Worm (Caenorhabditis elegans) whole organism, L1 larva: ENCODE data around the gene C24H11.1.

ENCODE experiments used
- C04F5.9 ChIP-seq: sonication (generic microtip); optimal IDR thresholded peaks from 2 replicates; lab custom pipeline; 2016; ENCODE audit warnings: missing genetic modification characterization, missing compliant biosample characterization
- C16A3.4 ChIP-seq: fragments of 150-350 bp; optimal IDR thresholded peaks from 2 replicates; lab custom pipeline; 2014; ENCODE audit warnings: missing biosample characterization, missing genetic modification characterization
- F16B12.6 ChIP-seq: fragments of 150-350 bp; optimal IDR thresholded peaks from 2 replicates; lab custom pipeline; 2014; ENCODE audit warnings: missing biosample characterization, missing genetic modification characterization
- Y116A8C.19 ChIP-seq: sonication (generic microtip); optimal IDR thresholded peaks from 2 replicates; lab custom pipeline; 2016; ENCODE audit warnings: missing compliant biosample characterization, missing genetic modification characterization, borderline replicate concordance
- aha-1 ChIP-seq: fragments of 150-350 bp; optimal IDR thresholded peaks from 2 replicates; lab custom pipeline; 2014; ENCODE audit warnings: missing biosample characterization, missing genetic modification characterization
- alr-1 ChIP-seq: fragments of 200-800 bp; sonication (Bioruptor generic); optimal IDR thresholded peaks from 2 replicates; lab custom pipeline; 2018; ENCODE audit warnings: borderline replicate concordance, mild to moderate bottlenecking, missing genetic modification characterization, missing compliant biosample characterization
- blmp-1 ChIP-seq: fragments of 150-350 bp; optimal IDR thresholded peaks from 2 replicates; lab custom pipeline; 2014; ENCODE audit warnings: missing biosample characterization, missing genetic modification characterization
- ceh-82 ChIP-seq, 3 experiments: fragments of 150-350 bp in 1 of 3; sonication (generic microtip) in 2 of 3; optimal IDR thresholded peaks; 2 replicates each; lab custom pipeline; 2014 to 2017; ENCODE audit warnings: missing biosample characterization in 3 of 3, missing genetic modification characterization in 3 of 3
- ceh-88 ChIP-seq: fragments of 200-800 bp; sonication (Bioruptor generic); IDR thresholded peaks from 2 replicates; pipeline ENCODE4 v1.3.6; 2022; ENCODE audit warnings: missing genetic modification characterization, missing compliant biosample characterization
- dpl-1 ChIP-seq, 3 experiments: fragments of 150-350 bp in 2 of 3; sonication (generic microtip) in 1 of 3; optimal IDR thresholded peaks; 2 replicates each; lab custom pipeline; 2014 to 2017; ENCODE audit warnings: missing biosample characterization in 3 of 3, missing genetic modification characterization in 3 of 3, missing genetic modification reagents in 3 of 3
- dsc-1 ChIP-seq: sonication (generic microtip); optimal IDR thresholded peaks from 2 replicates; lab custom pipeline; 2016; ENCODE audit warnings: mild to moderate bottlenecking, missing genetic modification characterization, missing compliant biosample characterization
- efl-1 ChIP-seq, 4 experiments: fragments of 150-350 bp; optimal IDR thresholded peaks in 3 of 4; peaks in 1 of 4; 1 replicate in 1 of 4; 2 replicates in 3 of 4; lab custom pipeline; 2014; ENCODE audit warnings: missing biosample characterization in 2 of 4, missing genetic modification characterization in 2 of 4, missing genetic modification reagents in 2 of 4
- elt-3 ChIP-seq, 6 experiments: fragments of 150-350 bp in 1 of 6; sonication (generic microtip); optimal IDR thresholded peaks; 2 replicates each; lab custom pipeline; 2017 to 2018; ENCODE audit warnings: missing biosample characterization in 6 of 6, missing genetic modification characterization in 6 of 6, inconsistent platforms in 1 of 6
- ets-5 ChIP-seq: fragments of 200-800 bp; sonication (Bioruptor generic); IDR thresholded peaks from 2 replicates; pipeline ENCODE4 v1.3.6; 2022; ENCODE audit warnings: missing genetic modification characterization, missing compliant biosample characterization
- fkh-4 ChIP-seq: sonication (generic microtip); optimal IDR thresholded peaks from 2 replicates; lab custom pipeline; 2016; ENCODE audit warnings: missing compliant biosample characterization, missing genetic modification characterization, borderline replicate concordance
- fkh-8 ChIP-seq: sonication (generic microtip); optimal IDR thresholded peaks from 2 replicates; lab custom pipeline; 2016; ENCODE audit warnings: mild to moderate bottlenecking, missing genetic modification characterization, missing compliant biosample characterization
- fos-1 ChIP-seq: fragments of 150-350 bp; optimal IDR thresholded peaks from 2 replicates; lab custom pipeline; 2014; ENCODE audit warnings: missing biosample characterization, missing genetic modification characterization
- hlh-4 ChIP-seq: sonication (generic microtip); optimal IDR thresholded peaks from 2 replicates; lab custom pipeline; 2016; ENCODE audit warnings: mild to moderate bottlenecking, missing genetic modification characterization, missing compliant biosample characterization
- isw-1 ChIP-seq: fragments of 200-800 bp; sonication (Bioruptor generic); IDR thresholded peaks from 2 replicates; pipeline ENCODE4 v1.3.6; 2022; ENCODE audit warnings: missing genetic modification characterization, missing compliant biosample characterization
- jun-1 ChIP-seq: fragments of 150-350 bp; optimal IDR thresholded peaks from 2 replicates; lab custom pipeline; 2014; ENCODE audit warnings: missing biosample characterization, missing genetic modification reagents, missing genetic modification characterization
- lin-13 ChIP-seq: fragments of 150-350 bp; optimal IDR thresholded peaks from 2 replicates; lab custom pipeline; 2014; ENCODE audit warnings: missing biosample characterization, missing genetic modification reagents, missing genetic modification characterization
- lin-15B ChIP-seq: fragments of 150-350 bp; sonication (generic microtip); optimal IDR thresholded peaks from 3 replicates; lab custom pipeline; 2014; ENCODE audit warnings: missing biosample characterization, missing genetic modification characterization
- lin-35 ChIP-seq, 2 experiments: fragments of 150-350 bp; optimal IDR thresholded peaks; 2 replicates each; lab custom pipeline; 2014; ENCODE audit warnings: missing biosample characterization in 2 of 2, missing genetic modification characterization in 2 of 2, missing genetic modification reagents in 2 of 2
- lir-3 ChIP-seq: sonication (generic microtip); optimal IDR thresholded peaks from 2 replicates; lab custom pipeline; 2016; ENCODE audit warnings: mild to moderate bottlenecking, missing genetic modification characterization, moderate library complexity, missing compliant biosample characterization; ENCODE audit not compliant: poor library complexity
- mdl-1 ChIP-seq, 2 experiments: fragments of 150-350 bp; optimal IDR thresholded peaks; 2 replicates each; lab custom pipeline; 2014 to 2017; ENCODE audit warnings: missing biosample characterization in 2 of 2, missing genetic modification characterization in 2 of 2, inconsistent platforms in 1 of 2
- mef-2 ChIP-seq: fragments of 150-350 bp; optimal IDR thresholded peaks from 2 replicates; lab custom pipeline; 2014; ENCODE audit warnings: missing biosample characterization, missing genetic modification characterization
- mep-1 ChIP-seq: fragments of 150-350 bp; optimal IDR thresholded peaks from 2 replicates; lab custom pipeline; 2014; ENCODE audit warnings: missing biosample characterization, missing genetic modification characterization
- nhr-20 ChIP-seq: sonication (generic microtip); optimal IDR thresholded peaks from 2 replicates; lab custom pipeline; 2016; ENCODE audit warnings: mild to moderate bottlenecking, missing genetic modification characterization, missing compliant biosample characterization
- nhr-237 ChIP-seq: fragments of 150-350 bp; optimal IDR thresholded peaks from 2 replicates; lab custom pipeline; 2014; ENCODE audit warnings: missing biosample characterization, missing genetic modification characterization
- nhr-47 ChIP-seq: sonication (generic microtip); optimal IDR thresholded peaks from 2 replicates; lab custom pipeline; 2016; ENCODE audit warnings: mild to moderate bottlenecking, missing genetic modification characterization, moderate library complexity, missing compliant biosample characterization
- nhr-71 ChIP-seq: sonication (generic microtip); optimal IDR thresholded peaks from 2 replicates; lab custom pipeline; 2016; ENCODE audit warnings: mild to moderate bottlenecking, missing genetic modification characterization, moderate library complexity, missing compliant biosample characterization
- nhr-76 ChIP-seq: sonication (generic microtip); optimal IDR thresholded peaks from 2 replicates; lab custom pipeline; 2017; ENCODE audit warnings: missing biosample characterization, missing genetic modification characterization
- nhr-77 ChIP-seq: fragments of 150-350 bp; optimal IDR thresholded peaks from 2 replicates; lab custom pipeline; 2014; ENCODE audit warnings: missing biosample characterization, missing genetic modification characterization
- nhr-84 ChIP-seq: sonication (generic microtip); optimal IDR thresholded peaks from 2 replicates; lab custom pipeline; 2017; ENCODE audit warnings: missing biosample characterization, missing genetic modification characterization
- nhr-90 ChIP-seq: sonication (generic microtip); optimal IDR thresholded peaks from 2 replicates; lab custom pipeline; 2016; ENCODE audit warnings: mild to moderate bottlenecking, missing genetic modification characterization, missing compliant biosample characterization; ENCODE audit not compliant: poor library complexity
- pax-3 ChIP-seq: fragments of 200-800 bp; sonication (Bioruptor generic); optimal IDR thresholded peaks from 2 replicates; lab custom pipeline; 2018; ENCODE audit warnings: mild to moderate bottlenecking, missing genetic modification characterization, moderate library complexity, missing compliant biosample characterization
- rnt-1 ChIP-seq: sonication (generic microtip); optimal IDR thresholded peaks from 2 replicates; lab custom pipeline; 2016; ENCODE audit warnings: mild to moderate bottlenecking, missing genetic modification characterization, moderate library complexity, missing compliant biosample characterization
- skn-1 ChIP-seq: fragments of 150-350 bp; optimal IDR thresholded peaks from 2 replicates; lab custom pipeline; 2014; ENCODE audit warnings: missing biosample characterization, missing genetic modification characterization
- snpc-4 ChIP-seq: fragments of 150-350 bp; optimal IDR thresholded peaks from 2 replicates; lab custom pipeline; 2014; ENCODE audit warnings: missing biosample characterization, missing genetic modification characterization
- snu-23 ChIP-seq: sonication (generic microtip); optimal IDR thresholded peaks from 2 replicates; lab custom pipeline; 2016; ENCODE audit warnings: missing genetic modification characterization, missing compliant biosample characterization
- sox-4 ChIP-seq: sonication (generic microtip); optimal IDR thresholded peaks from 2 replicates; lab custom pipeline; 2016; ENCODE audit warnings: missing genetic modification characterization, missing compliant biosample characterization
- sup-37 ChIP-seq: fragments of 200-800 bp; sonication (Bioruptor generic); optimal IDR thresholded peaks from 2 replicates; lab custom pipeline; 2018; ENCODE audit warnings: mild to moderate bottlenecking, missing genetic modification characterization, missing compliant biosample characterization
- swsn-7 ChIP-seq: sonication (generic microtip); optimal IDR thresholded peaks from 2 replicates; lab custom pipeline; 2016; ENCODE audit warnings: missing genetic modification characterization, missing compliant biosample characterization
- tbx-2 ChIP-seq: sonication (generic microtip); optimal IDR thresholded peaks from 2 replicates; lab custom pipeline; 2016; ENCODE audit warnings: missing genetic modification characterization, missing compliant biosample characterization
- tlp-1 ChIP-seq: fragments of 150-350 bp; optimal IDR thresholded peaks from 2 replicates; lab custom pipeline; 2014; ENCODE audit warnings: missing biosample characterization, missing genetic modification characterization
- unc-130 ChIP-seq: fragments of 150-350 bp; optimal IDR thresholded peaks from 2 replicates; lab custom pipeline; 2017; ENCODE audit warnings: missing biosample characterization, missing genetic modification characterization, inconsistent platforms
- unc-30 ChIP-seq: sonication (generic microtip); optimal IDR thresholded peaks from 2 replicates; lab custom pipeline; 2017; ENCODE audit warnings: missing biosample characterization, missing genetic modification characterization
- unc-86 ChIP-seq: sonication (generic microtip); optimal IDR thresholded peaks from 2 replicates; lab custom pipeline; 2016; ENCODE audit warnings: missing genetic modification characterization, missing compliant biosample characterization
- vab-15 ChIP-seq: sonication (generic microtip); optimal IDR thresholded peaks from 2 replicates; lab custom pipeline; 2017; ENCODE audit warnings: missing genotype, mild to moderate bottlenecking, missing genetic modification characterization, missing compliant biosample characterization
- xbp-1 ChIP-seq: sonication (generic microtip); optimal IDR thresholded peaks from 2 replicates; lab custom pipeline; 2016; ENCODE audit warnings: missing genetic modification characterization, missing compliant biosample characterization
- ztf-4 ChIP-seq: fragments of 150-350 bp; optimal IDR thresholded peaks from 2 replicates; lab custom pipeline; 2014; ENCODE audit warnings: missing biosample characterization, missing genetic modification characterization

The C24H11.1 gene

DNA sequence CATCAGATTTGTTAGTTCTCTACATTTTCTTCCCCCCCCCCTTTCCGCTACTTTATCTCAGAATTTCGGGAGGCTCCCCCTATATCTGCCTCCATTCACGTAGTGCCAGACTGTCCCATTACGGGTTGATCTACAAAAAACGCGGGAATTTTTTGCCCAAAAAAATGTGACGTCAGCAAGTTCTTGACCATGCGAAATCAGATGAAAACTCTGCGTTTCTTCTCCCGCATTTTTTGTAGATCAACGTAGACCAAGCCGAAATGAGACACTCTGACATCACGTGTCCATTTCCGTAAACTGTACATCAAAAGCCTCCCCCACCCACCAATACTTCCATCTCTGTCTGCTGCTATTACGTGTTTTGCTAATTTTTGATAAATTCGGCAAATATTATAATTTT lies 37.1 kb downstream of the C24H11.1 start:
- TF ChIP-seq nhr-237 (tag; lab: Kevin White, UChicago) (no peak), jun-1 (tag; lab: Kevin White, UChicago) (no peak), nhr-47 (tag; lab: Kevin White, UChicago) (no peak), ceh-82 (tag; optimal IDR thresholded peaks at IDR 0.05; lab: Kevin White, UChicago) (no peak), lir-3 (tag; lab: Kevin White, UChicago) (no peak)

ce11 chrIII:11825654-11826053 lies 38.2 kb downstream of the C24H11.1 start:
- TF ChIP-seq mep-1 (tag; lab: Kevin White, UChicago) (peak; percentile 49), lin-35 (GFP tag; optimal IDR thresholded peaks at IDR 0.05; lab: Kevin White, UChicago) (peak; percentile 72 to 78), mdl-1 (tag; optimal IDR thresholded peaks at IDR 0.05; lab: Kevin White, UChicago) (peak in 1 of 2 experiments; percentile 88), aha-1 (tag; lab: Kevin White, UChicago) (no peak), tbx-2 (peak; percentile 64), vab-15 (tag; lab: Kevin White, UChicago) (peak; percentile 72), C16A3.4 (tag; lab: Kevin White, UChicago) (peak; percentile 82), tlp-1 (tag; lab: Kevin White, UChicago) (no peak), nhr-47 (tag; lab: Kevin White, UChicago) (peak; percentile 56), F16B12.6 (tag; lab: Kevin White, UChicago) (peak; percentile 69), ets-5 (GFP tag; lab: Robert Waterston, UW) (no peak), dpl-1 (GFP tag; optimal IDR thresholded peaks at IDR 0.05; lab: Kevin White, UChicago) (peak; percentile 33 to 76 (median 58)), rnt-1 (peak; percentile 52), nhr-237 (tag; lab: Kevin White, UChicago) (no peak), nhr-20 (tag; lab: Kevin White, UChicago) (peak; percentile 30), alr-1 (tag; lab: Kevin White, UChicago) (no peak), unc-30 (tag; lab: Kevin White, UChicago) (no peak), lin-15B (tag; lab: Kevin White, UChicago) (peak; percentile 76), nhr-77 (peak; percentile 47), blmp-1 (peak; percentile 65), fos-1 (tag; lab: Kevin White, UChicago) (peak; percentile 34), efl-1 (optimal IDR thresholded peaks at IDR 0.05; lab: Kevin White, UChicago) (peak; percentile 52 to 71), efl-1 (GFP tag; optimal IDR thresholded peaks at IDR 0.05 in 1 of 2; lab: Kevin White, UChicago) (peak; percentile 74 to 96), unc-86 (tag; lab: Kevin White, UChicago) (peak; percentile 6), snpc-4 (tag; lab: Kevin White, UChicago) (peak; percentile 42), snu-23 (GFP tag; lab: Kevin White, UChicago) (peak; percentile 58), lin-13 (peak; percentile 40), pax-3 (tag; lab: Kevin White, UChicago) (no peak), unc-130 (tag; lab: Kevin White, UChicago) (peak; percentile 84), dsc-1 (peak; percentile 55), fkh-4 (no peak), swsn-7 (tag; lab: Kevin White, UChicago) (peak; percentile 38), nhr-90 (tag; lab: Kevin White, UChicago) (peak; percentile 16), xbp-1 (tag; lab: Kevin White, UChicago) (peak; percentile 47), fkh-8 (peak; percentile 75), ztf-4 (tag; lab: Kevin White, UChicago) (no peak), sup-37 (GFP tag; lab: Kevin White, UChicago) (no peak), elt-3 (tag; optimal IDR thresholded peaks at IDR 0.05; lab: Kevin White, UChicago) (peak in 1 of 6 experiments; percentile 24), nhr-76 (tag; lab: Kevin White, UChicago) (no peak), sox-4 (tag; lab: Kevin White, UChicago) (no peak), nhr-84 (no peak), isw-1 (GFP tag; lab: Robert Waterston, UW) (peak; percentile 41; the same call in 1 of the 2 replicates), nhr-71 (tag; lab: Kevin White, UChicago) (peak; percentile 58), skn-1 (peak; percentile 86), ceh-88 (no peak; the same call in 1 of the 2 replicates), Y116A8C.19 (tag; lab: Kevin White, UChicago) (no peak), mef-2 (tag; lab: Kevin White, UChicago) (no peak), C04F5.9 (tag; lab: Kevin White, UChicago) (no peak), hlh-4 (tag; lab: Kevin White, UChicago) (no peak)
